Fruit fly (Drosophila melanogaster): ENCODE data around the gene CG5466.

dm6 chr3R:20576789-20577188 lies 40.9 kb upstream of the CG5466 start, which contains the start of the genes TFAM and CG5412:
- TF ChIP-seq acj6 (GFP tag; optimal IDR thresholded peaks at IDR 0.05) (no peak), Ets21C (GFP tag; optimal IDR thresholded peaks at IDR 0.05) (no peak), Eip93F (GFP tag; optimal IDR thresholded peaks at IDR 0.05) (no peak), spab (GFP tag; optimal IDR thresholded peaks at IDR 0.05) (no peak), CG6792 (GFP tag; optimal IDR thresholded peaks at IDR 0.05) (no peak), Ets96B (tag; optimal IDR thresholded peaks at IDR 0.05) (no peak), OdsH (GFP tag; optimal IDR thresholded peaks at IDR 0.05) (no peak), CG34406 (GFP tag; optimal IDR thresholded peaks at IDR 0.05) (no peak), Eip75B (GFP tag; optimal IDR thresholded peaks at IDR 0.05) (no peak), lz (GFP tag; optimal IDR thresholded peaks at IDR 0.05) (no peak), CG6854 (GFP tag; optimal IDR thresholded peaks at IDR 0.05) (no peak)

All from whole organism, prepupa.